Fruit fly (Drosophila melanogaster): ENCODE measurements around the gene Cyp12a4.
A peak's percentile ranks its signal among the peaks of the same experiment; 100 is the strongest.

The Cyp12a4 gene

DNA sequence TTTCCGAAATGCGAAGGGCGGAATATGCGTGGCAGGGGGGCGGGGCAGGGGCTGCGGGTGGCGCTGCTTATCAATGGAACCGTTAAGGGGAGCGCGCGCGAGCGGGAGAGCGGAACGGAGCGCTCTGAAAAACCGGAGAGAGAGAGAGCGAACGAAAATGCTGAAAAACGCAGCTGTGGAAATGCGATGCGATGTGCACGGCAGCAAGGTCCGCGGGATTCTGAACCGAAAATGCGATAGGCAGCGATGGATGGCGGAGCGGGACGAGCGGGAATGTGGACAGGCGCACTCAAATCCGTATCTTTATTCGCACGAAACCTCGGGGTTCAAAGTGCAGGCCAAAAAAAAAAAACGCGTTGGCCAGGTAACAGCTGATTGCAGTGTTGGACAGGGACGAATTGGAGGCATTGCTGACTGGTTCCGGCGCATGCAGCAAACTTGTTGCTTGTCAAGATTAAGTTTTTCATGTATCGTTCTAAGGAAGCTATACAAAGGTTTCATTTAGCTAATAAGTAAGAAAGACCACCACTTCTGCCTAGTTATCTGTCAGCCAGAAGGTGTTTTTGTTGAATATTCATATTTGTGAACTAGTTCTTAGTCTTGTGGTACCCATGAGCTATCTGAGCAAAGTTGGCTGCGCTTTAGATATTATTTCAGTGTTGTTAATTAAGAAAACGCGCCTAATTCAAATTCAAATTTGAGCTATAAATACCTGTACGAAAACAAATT, 12.7 kb downstream of the Cyp12a4 start, which contains the start of gene Ppcs:
Gene Ppcs, minus strand, starts transcription at position 400 of the 729 bp plus-strand sequence.
- TF ChIP-seq psq (optimal IDR thresholded peaks at IDR 0.05) (no peak), Dll (optimal IDR thresholded peaks at IDR 0.05) (peak; percentile 94)

- TF ChIP-seq Dll (optimal IDR thresholded peaks at IDR 0.05) = no peak
- no peak for TF ChIP-seq usp (GFP tag; optimal IDR thresholded peaks at IDR 0.05)
- no peak for TF ChIP-seq EcR (GFP tag; optimal IDR thresholded peaks at IDR 0.05)
- no peak for TF ChIP-seq psq (optimal IDR thresholded peaks at IDR 0.05)
- no peak for TF ChIP-seq CG8478 (optimal IDR thresholded peaks at IDR 0.05)
- no peak for TF ChIP-seq pan (optimal IDR thresholded peaks at IDR 0.05)
These were observed 16.1 kb downstream of the Cyp12a4 start for dm6 chr3R:19150856-19151651.

- TF ChIP-seq EcR (GFP tag; optimal IDR thresholded peaks at IDR 0.05) (no peak), Dll (optimal IDR thresholded peaks at IDR 0.05) (no peak), pan (optimal IDR thresholded peaks at IDR 0.05) (no peak), psq (optimal IDR thresholded peaks at IDR 0.05) (no peak), CG8478 (optimal IDR thresholded peaks at IDR 0.05) (no peak), usp (GFP tag; optimal IDR thresholded peaks at IDR 0.05) (no peak)
These were observed 17.2 kb downstream of the Cyp12a4 start for dm6 chr3R:19151848-19152787.

dm6 chr3R:19152835-19153234, 17.9 kb downstream of the Cyp12a4 start:
- TF ChIP-seq usp (GFP tag; optimal IDR thresholded peaks at IDR 0.05) (no peak), psq (optimal IDR thresholded peaks at IDR 0.05) (no peak), Dll (optimal IDR thresholded peaks at IDR 0.05) (no peak), EcR (GFP tag; optimal IDR thresholded peaks at IDR 0.05) (no peak)

DNA sequence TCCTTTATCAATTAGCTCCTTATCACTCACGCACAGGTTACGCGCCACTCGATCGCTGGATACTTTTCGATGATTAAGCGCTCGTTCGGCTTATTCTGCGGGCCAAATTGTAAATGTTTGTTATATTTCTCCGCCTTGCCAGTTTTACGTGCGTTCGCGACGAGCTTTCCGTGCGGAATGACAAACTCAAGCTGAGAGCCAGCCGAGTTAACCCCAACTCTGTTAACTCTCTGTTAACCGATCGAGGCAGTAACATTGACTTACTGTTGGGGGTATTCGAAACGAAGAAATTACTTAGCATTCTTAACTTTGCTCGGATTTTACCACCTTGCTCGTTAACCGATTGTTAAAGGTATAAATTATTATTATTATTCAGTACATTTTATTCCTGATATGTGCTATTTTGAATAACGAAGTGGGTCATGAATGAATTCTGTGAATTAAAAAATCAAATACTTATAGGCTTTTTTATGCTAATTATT, 18.6 kb downstream of the Cyp12a4 start, which contains the start of gene CG5835:
Gene CG5835, minus strand, starts transcription at position 185 of the 482 bp plus-strand sequence.
- TF ChIP-seq pan (optimal IDR thresholded peaks at IDR 0.05) (no peak), usp (GFP tag; optimal IDR thresholded peaks at IDR 0.05) (no peak), psq (optimal IDR thresholded peaks at IDR 0.05) (no peak), EcR (GFP tag; optimal IDR thresholded peaks at IDR 0.05) (no peak), Dll (optimal IDR thresholded peaks at IDR 0.05) (no peak), CG8478 (optimal IDR thresholded peaks at IDR 0.05) (no peak)

- TF ChIP-seq Dll (optimal IDR thresholded peaks at IDR 0.05) (no peak), CG8478 (optimal IDR thresholded peaks at IDR 0.05) (no peak), psq (optimal IDR thresholded peaks at IDR 0.05) (no peak), pan (optimal IDR thresholded peaks at IDR 0.05) (no peak), EcR (GFP tag; optimal IDR thresholded peaks at IDR 0.05) (no peak), usp (GFP tag; optimal IDR thresholded peaks at IDR 0.05) (no peak)
These were observed 21.9 kb downstream of the Cyp12a4 start, which contains the start of gene nanos for dm6 chr3R:19156670-19157402. TSS of gene nanos (plus strand) at chr3R:19157238.

DNA sequence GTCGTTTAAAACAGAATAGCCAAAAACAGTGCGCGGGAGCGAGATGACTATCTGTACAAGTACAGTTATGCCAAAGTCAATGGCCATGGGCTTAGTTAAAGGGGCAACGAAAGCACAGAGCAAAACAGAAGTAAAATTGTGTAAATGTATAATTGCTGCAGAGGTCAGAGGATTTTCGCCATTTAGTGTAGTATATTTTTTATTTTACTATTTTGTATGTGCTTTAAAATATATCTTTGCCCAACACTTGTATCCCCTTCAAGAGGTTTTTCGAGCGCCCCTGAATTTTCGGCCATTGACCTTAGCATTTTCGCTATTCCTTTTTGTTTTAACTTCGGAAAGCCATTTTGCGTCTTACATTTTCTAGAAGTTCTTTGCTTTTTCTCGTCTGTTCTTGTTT, 23.0 kb downstream of the Cyp12a4 start:
- TF ChIP-seq CG8478 (optimal IDR thresholded peaks at IDR 0.05) (no peak), Dll (optimal IDR thresholded peaks at IDR 0.05) (no peak), usp (GFP tag; optimal IDR thresholded peaks at IDR 0.05) (no peak), EcR (GFP tag; optimal IDR thresholded peaks at IDR 0.05) (no peak), pan (optimal IDR thresholded peaks at IDR 0.05) (no peak), psq (optimal IDR thresholded peaks at IDR 0.05) (no peak)

- no peak for TF ChIP-seq psq (optimal IDR thresholded peaks at IDR 0.05)
- TF ChIP-seq Dll (optimal IDR thresholded peaks at IDR 0.05) = no peak
- TF ChIP-seq EcR (GFP tag; optimal IDR thresholded peaks at IDR 0.05) = no peak
- no peak for TF ChIP-seq CG8478 (optimal IDR thresholded peaks at IDR 0.05)
- no peak for TF ChIP-seq usp (GFP tag; optimal IDR thresholded peaks at IDR 0.05)
- TF ChIP-seq pan (optimal IDR thresholded peaks at IDR 0.05) = no peak
These were observed 24.8 kb downstream of the Cyp12a4 start, which contains the start of gene CG11779 for dm6 chr3R:19159778-19160177. TSS of gene CG11779 (minus strand) at chr3R:19159878.

dm6 chr3R:19162135-19162616, 27.2 kb downstream of the Cyp12a4 start, which contains the start of the genes CG42359 and Nsun5:
TSS of gene CG42359 (minus strand) at chr3R:19162300.
TSS of gene Nsun5 (minus strand) at chr3R:19162300.
- no peak for TF ChIP-seq Dll (optimal IDR thresholded peaks at IDR 0.05)
- TF ChIP-seq pan (optimal IDR thresholded peaks at IDR 0.05) = peak; percentile 60
- TF ChIP-seq EcR (GFP tag; optimal IDR thresholded peaks at IDR 0.05) = no peak

DNA sequence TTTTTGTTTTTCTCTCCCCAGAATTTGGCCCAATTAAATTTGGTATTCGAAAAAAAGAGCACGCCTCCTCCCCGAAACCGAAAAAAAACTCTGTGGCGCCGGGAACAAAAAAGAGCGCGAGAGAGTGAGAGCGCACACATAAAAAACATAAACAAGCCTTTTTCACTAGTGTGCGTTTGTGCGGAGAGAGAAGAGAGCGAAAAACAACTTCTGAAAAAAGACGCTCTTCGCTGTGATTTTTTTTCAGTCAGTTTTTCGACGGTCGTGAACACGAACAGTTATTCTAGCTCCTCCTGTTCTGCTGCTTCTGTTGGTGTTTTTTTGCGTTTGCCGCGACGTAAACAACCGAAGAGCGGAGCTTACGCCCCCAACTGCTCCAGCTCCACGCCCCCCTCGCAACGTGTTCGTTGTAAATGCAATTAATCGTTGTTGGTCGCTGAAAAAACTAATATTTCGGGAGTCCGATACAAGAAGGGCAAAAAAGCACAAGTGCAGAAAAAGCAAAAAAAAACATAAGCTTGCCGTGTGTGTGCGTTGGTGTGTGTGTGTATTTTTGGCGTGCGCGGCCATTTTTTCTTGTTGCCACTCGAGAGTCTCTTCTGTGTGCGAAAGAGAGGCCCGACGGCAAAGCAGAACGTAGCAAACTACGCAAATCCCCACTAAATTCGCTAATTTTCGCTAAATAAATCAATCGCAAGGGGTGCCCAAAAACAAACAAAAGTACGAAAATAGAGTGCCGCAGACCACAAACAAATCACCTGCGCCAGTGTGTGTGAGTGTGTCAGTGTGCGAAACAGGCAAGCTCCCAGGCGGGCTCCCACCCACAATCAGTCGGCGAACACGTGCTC, 29.2 kb downstream of the Cyp12a4 start, which contains the start of gene sqz:
Gene sqz, plus strand, starts transcription at position 240 of the 848 bp plus-strand sequence.
- TF ChIP-seq CG8478 (optimal IDR thresholded peaks at IDR 0.05) (no peak), EcR (GFP tag; optimal IDR thresholded peaks at IDR 0.05) (no peak), Dll (optimal IDR thresholded peaks at IDR 0.05) (peak; percentile 93)

All from whole organism.